Worm (Caenorhabditis elegans) whole organism, L1 larva: Measurements from ENCODE around the gene nhr-111.

Source experiments
- C04F5.9 ChIP-seq: sonication (generic microtip); optimal IDR thresholded peaks from 2 replicates; lab custom pipeline; 2016; ENCODE audit warnings: missing genetic modification characterization, missing compliant biosample characterization
- C16A3.4 ChIP-seq: fragments of 150-350 bp; optimal IDR thresholded peaks from 2 replicates; lab custom pipeline; 2014; ENCODE audit warnings: missing biosample characterization, missing genetic modification characterization
- aha-1 ChIP-seq: fragments of 150-350 bp; optimal IDR thresholded peaks from 2 replicates; lab custom pipeline; 2014; ENCODE audit warnings: missing biosample characterization, missing genetic modification characterization
- alr-1 ChIP-seq: fragments of 200-800 bp; sonication (Bioruptor generic); optimal IDR thresholded peaks from 2 replicates; lab custom pipeline; 2018; ENCODE audit warnings: borderline replicate concordance, mild to moderate bottlenecking, missing genetic modification characterization, missing compliant biosample characterization
- blmp-1 ChIP-seq: fragments of 150-350 bp; optimal IDR thresholded peaks from 2 replicates; lab custom pipeline; 2014; ENCODE audit warnings: missing biosample characterization, missing genetic modification characterization
- ceh-88 ChIP-seq: fragments of 200-800 bp; sonication (Bioruptor generic); IDR thresholded peaks from 2 replicates; pipeline ENCODE4 v1.3.6; 2022; ENCODE audit warnings: missing genetic modification characterization, missing compliant biosample characterization
- ceh-90 ChIP-seq: sonication (generic microtip); optimal IDR thresholded peaks from 2 replicates; lab custom pipeline; 2016; ENCODE audit warnings: missing genetic modification characterization, missing compliant biosample characterization
- ces-1 ChIP-seq: fragments of 150-350 bp; optimal IDR thresholded peaks from 2 replicates; lab custom pipeline; 2014; ENCODE audit warnings: missing biosample characterization, missing genetic modification reagents, missing genetic modification characterization
- efl-1 ChIP-seq, 4 experiments: fragments of 150-350 bp; optimal IDR thresholded peaks in 3 of 4; peaks in 1 of 4; 1 replicate in 1 of 4; 2 replicates in 3 of 4; lab custom pipeline; 2014; ENCODE audit warnings: missing biosample characterization in 2 of 4, missing genetic modification characterization in 2 of 4, missing genetic modification reagents in 2 of 4
- egl-13 ChIP-seq: sonication (generic microtip); optimal IDR thresholded peaks from 2 replicates; lab custom pipeline; 2016; ENCODE audit warnings: missing genotype, missing genetic modification reagents, missing genetic modification characterization, missing compliant biosample characterization
- elt-2 ChIP-seq: sonication (generic microtip); optimal IDR thresholded peaks from 2 replicates; lab custom pipeline; 2016; ENCODE audit warnings: missing genetic modification characterization, mild to moderate bottlenecking, inconsistent platforms, missing compliant biosample characterization, missing genetic modification reagents
- elt-3 ChIP-seq, 6 experiments: fragments of 150-350 bp in 1 of 6; sonication (generic microtip); optimal IDR thresholded peaks; 2 replicates each; lab custom pipeline; 2017 to 2018; ENCODE audit warnings: missing biosample characterization in 6 of 6, missing genetic modification characterization in 6 of 6, inconsistent platforms in 1 of 6
- hlh-17 ChIP-seq: fragments of 200-800 bp; sonication (Bioruptor generic); optimal IDR thresholded peaks from 2 replicates; lab custom pipeline; 2018; ENCODE audit warnings: missing genetic modification characterization, mild to moderate bottlenecking, missing compliant biosample characterization, moderate library complexity, borderline replicate concordance
- hpl-2 ChIP-seq: fragments of 150-350 bp; optimal IDR thresholded peaks from 2 replicates; lab custom pipeline; 2014; ENCODE audit warnings: missing biosample characterization, missing genetic modification reagents, missing genetic modification characterization
- irx-1 ChIP-seq: sonication (generic microtip); optimal IDR thresholded peaks from 2 replicates; lab custom pipeline; 2016; ENCODE audit warnings: missing genetic modification characterization, missing compliant biosample characterization
- isw-1 ChIP-seq: fragments of 200-800 bp; sonication (Bioruptor generic); IDR thresholded peaks from 2 replicates; pipeline ENCODE4 v1.3.6; 2022; ENCODE audit warnings: missing genetic modification characterization, missing compliant biosample characterization
- jun-1 ChIP-seq: fragments of 150-350 bp; optimal IDR thresholded peaks from 2 replicates; lab custom pipeline; 2014; ENCODE audit warnings: missing biosample characterization, missing genetic modification reagents, missing genetic modification characterization
- lin-13 ChIP-seq: fragments of 150-350 bp; optimal IDR thresholded peaks from 2 replicates; lab custom pipeline; 2014; ENCODE audit warnings: missing biosample characterization, missing genetic modification reagents, missing genetic modification characterization
- lin-14 ChIP-seq: fragments of 200-800 bp; sonication (Bioruptor generic); optimal IDR thresholded peaks from 2 replicates; lab custom pipeline; 2018; ENCODE audit warnings: mild to moderate bottlenecking, missing genetic modification characterization, moderate library complexity, missing compliant biosample characterization
- lin-15B ChIP-seq: fragments of 150-350 bp; sonication (generic microtip); optimal IDR thresholded peaks from 3 replicates; lab custom pipeline; 2014; ENCODE audit warnings: missing biosample characterization, missing genetic modification characterization
- lin-39 ChIP-seq: fragments of 150-350 bp; optimal IDR thresholded peaks from 2 replicates; lab custom pipeline; 2014; ENCODE audit warnings: missing biosample characterization, missing genetic modification reagents, missing genetic modification characterization
- mab-9 ChIP-seq: fragments of 200-800 bp; sonication (Bioruptor generic); IDR thresholded peaks from 2 replicates; pipeline ENCODE4 v1.3.6; 2022; ENCODE audit warnings: missing genetic modification reagents, missing genetic modification characterization, missing compliant biosample characterization
- mdl-1 ChIP-seq, 2 experiments: fragments of 150-350 bp; optimal IDR thresholded peaks; 2 replicates each; lab custom pipeline; 2014 to 2017; ENCODE audit warnings: missing biosample characterization in 2 of 2, missing genetic modification characterization in 2 of 2, inconsistent platforms in 1 of 2
- mep-1 ChIP-seq: fragments of 150-350 bp; optimal IDR thresholded peaks from 2 replicates; lab custom pipeline; 2014; ENCODE audit warnings: missing biosample characterization, missing genetic modification characterization
- nhr-11 ChIP-seq: fragments of 150-350 bp; optimal IDR thresholded peaks from 2 replicates; lab custom pipeline; 2014; ENCODE audit warnings: missing biosample characterization, missing genetic modification characterization
- nhr-19 ChIP-seq: fragments of 200-800 bp; sonication (Bioruptor generic); conservative IDR thresholded peaks from 2 replicates; pipeline ENCODE4 v1.3.6; 2022; ENCODE audit warnings: missing genetic modification characterization, missing compliant biosample characterization
- nhr-20 ChIP-seq: sonication (generic microtip); optimal IDR thresholded peaks from 2 replicates; lab custom pipeline; 2016; ENCODE audit warnings: mild to moderate bottlenecking, missing genetic modification characterization, missing compliant biosample characterization
- nhr-76 ChIP-seq: sonication (generic microtip); optimal IDR thresholded peaks from 2 replicates; lab custom pipeline; 2017; ENCODE audit warnings: missing biosample characterization, missing genetic modification characterization
- nhr-84 ChIP-seq: sonication (generic microtip); optimal IDR thresholded peaks from 2 replicates; lab custom pipeline; 2017; ENCODE audit warnings: missing biosample characterization, missing genetic modification characterization
- nhr-85 ChIP-seq: sonication (generic microtip); peaks from one replicate; lab custom pipeline; 2016; ENCODE audit warnings: missing genetic modification characterization, inconsistent platforms, missing compliant biosample characterization
- pax-3 ChIP-seq: fragments of 200-800 bp; sonication (Bioruptor generic); optimal IDR thresholded peaks from 2 replicates; lab custom pipeline; 2018; ENCODE audit warnings: mild to moderate bottlenecking, missing genetic modification characterization, moderate library complexity, missing compliant biosample characterization
- pqm-1 ChIP-seq: sonication (generic microtip); optimal IDR thresholded peaks from 3 replicates; lab custom pipeline; 2017; ENCODE audit warnings: missing biosample characterization, missing genetic modification characterization
- snu-23 ChIP-seq: sonication (generic microtip); optimal IDR thresholded peaks from 2 replicates; lab custom pipeline; 2016; ENCODE audit warnings: missing genetic modification characterization, missing compliant biosample characterization
- sox-4 ChIP-seq: sonication (generic microtip); optimal IDR thresholded peaks from 2 replicates; lab custom pipeline; 2016; ENCODE audit warnings: missing genetic modification characterization, missing compliant biosample characterization
- tbx-2 ChIP-seq: sonication (generic microtip); optimal IDR thresholded peaks from 2 replicates; lab custom pipeline; 2016; ENCODE audit warnings: missing genetic modification characterization, missing compliant biosample characterization
- unc-30 ChIP-seq: sonication (generic microtip); optimal IDR thresholded peaks from 2 replicates; lab custom pipeline; 2017; ENCODE audit warnings: missing biosample characterization, missing genetic modification characterization
- unc-98 ChIP-seq: fragments of 200-800 bp; sonication (Bioruptor generic); IDR thresholded peaks from 2 replicates; pipeline ENCODE4 v1.3.6; 2022; ENCODE audit warnings: missing genetic modification characterization, missing compliant biosample characterization
- zag-1 ChIP-seq: fragments of 150-350 bp; optimal IDR thresholded peaks from 2 replicates; lab custom pipeline; 2014; ENCODE audit warnings: missing biosample characterization, missing genetic modification characterization
- zip-4 ChIP-seq: fragments of 200-800 bp; sonication (Bioruptor generic); optimal IDR thresholded peaks from 2 replicates; lab custom pipeline; 2018; ENCODE audit warnings: mild to moderate bottlenecking, missing genetic modification characterization, moderate library complexity, missing compliant biosample characterization
- ztf-4 ChIP-seq: fragments of 150-350 bp; optimal IDR thresholded peaks from 2 replicates; lab custom pipeline; 2014; ENCODE audit warnings: missing biosample characterization, missing genetic modification characterization

nhr-111 gene

ce11 chrV:16143066-16143581 is 18.5 kb upstream of the nhr-111 start, which contains the start of gene fbxa-88:
Gene fbxa-88, minus strand, starts transcription at chrV:16143116.
- TF ChIP-seq isw-1 (GFP tag; lab: Robert Waterston, UW) (no peak), ceh-90 (tag; lab: Kevin White, UChicago) (no peak), elt-2 (peak; percentile 80), ztf-4 (no peak), pqm-1 (tag; lab: Kevin White, UChicago) (peak; percentile 47), nhr-19 (GFP tag; lab: Robert Waterston, UW) (no peak), zag-1 (tag; lab: Kevin White, UChicago) (no peak), nhr-20 (tag; lab: Kevin White, UChicago) (peak; percentile 12), C04F5.9 (tag; lab: Kevin White, UChicago) (no peak), unc-30 (tag; lab: Kevin White, UChicago) (no peak), snu-23 (GFP tag; lab: Kevin White, UChicago) (no peak), blmp-1 (tag; lab: Kevin White, UChicago) (no peak), ces-1 (no peak), lin-13 (no peak)
- TF ChIP-seq, all 84 proteins: peak for 3

- TF ChIP-seq aha-1 (tag; lab: Kevin White, UChicago) (no peak), sox-4 (tag; lab: Kevin White, UChicago) (no peak), mep-1 (tag; lab: Kevin White, UChicago) (no peak), nhr-76 (tag; lab: Kevin White, UChicago) (no peak), jun-1 (tag; lab: Kevin White, UChicago) (no peak), hlh-17 (no peak), unc-98 (GFP tag; lab: Robert Waterston, UW) (no peak), tbx-2 (no peak), egl-13 (no peak), lin-14 (no peak), irx-1 (tag; lab: Kevin White, UChicago) (no peak), elt-3 (tag; optimal IDR thresholded peaks at IDR 0.05; lab: Kevin White, UChicago) (no peak), hpl-2 (GFP tag; lab: Kevin White, UChicago) (no peak)
Measured at ce11 chrV:16142371-16142770, 17.7 kb upstream of the nhr-111 start, which contains the start of gene fbxa-18. Gene fbxa-18, plus strand, starts transcription at chrV:16142671.

- TF ChIP-seq nhr-84 (tag; lab: Kevin White, UChicago) (no peak), pax-3 (tag; lab: Kevin White, UChicago) (no peak), nhr-11 (tag; lab: Kevin White, UChicago) (no peak), lin-15B (no peak), mdl-1 (tag; optimal IDR thresholded peaks at IDR 0.05; lab: Kevin White, UChicago) (no peak), nhr-85 (no peak), jun-1 (tag; lab: Kevin White, UChicago) (no peak)
Measured at ce11 chrV:16141071-16141470, 16.4 kb upstream of the nhr-111 start, which contains the start of gene clc-32. Gene clc-32, minus strand, starts transcription at chrV:16141171.

- no peak for TF ChIP-seq efl-1 (optimal IDR thresholded peaks at IDR 0.05; lab: Kevin White, UChicago)
- peak in 1 of 2 experiments; percentile 65 for TF ChIP-seq efl-1 (GFP tag; optimal IDR thresholded peaks at IDR 0.05 in 1 of 2; lab: Kevin White, UChicago)
- TF ChIP-seq lin-39 (tag; lab: Kevin White, UChicago), result no peak
- peak; percentile 10 for TF ChIP-seq elt-2
Measured at ce11 chrV:16139529-16139928, 14.9 kb upstream of the nhr-111 start, which contains the start of gene clc-11. Gene clc-11, minus strand, starts transcription at chrV:16139629.

- TF ChIP-seq alr-1 (tag; lab: Kevin White, UChicago) (no peak), C16A3.4 (tag; lab: Kevin White, UChicago) (no peak), mdl-1 (tag; optimal IDR thresholded peaks at IDR 0.05; lab: Kevin White, UChicago) (no peak), snu-23 (GFP tag; lab: Kevin White, UChicago) (no peak), nhr-20 (tag; lab: Kevin White, UChicago) (no peak), zip-4 (GFP tag; lab: Kevin White, UChicago) (no peak), ceh-88 (GFP tag; lab: Robert Waterston, UW) (no peak), mab-9 (GFP tag; lab: Robert Waterston, UW) (no peak)
Measured at ce11 chrV:16137043-16137442, 12.4 kb upstream of the nhr-111 start, which contains the start of gene F44G3.7. Gene F44G3.7, minus strand, starts transcription at chrV:16137143.
